Fruit fly (Drosophila melanogaster): ENCODE measurements around the gene Clc.

Clc gene

DNA sequence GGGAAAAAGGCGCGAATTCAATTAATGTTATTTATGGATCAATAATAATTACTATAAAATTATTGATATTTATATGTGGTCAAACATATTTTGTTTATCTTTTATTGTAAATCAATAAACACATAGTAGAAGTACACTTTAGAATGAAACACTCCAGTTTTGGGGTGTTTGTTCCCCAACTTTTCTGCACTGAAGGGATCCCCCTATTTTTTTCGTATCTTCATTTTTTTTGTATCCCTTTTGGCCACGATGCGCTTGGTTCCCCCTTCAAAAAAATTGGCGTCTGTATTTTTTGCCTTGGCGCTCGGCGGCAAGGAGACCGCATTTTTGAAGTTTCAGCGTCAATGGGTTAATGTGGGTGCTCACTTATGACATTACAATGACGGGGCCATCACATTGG lies at the start of gene Clc:
TSS of gene Clc (plus strand) at position 301 of the 400 bp plus-strand sequence.
- TF ChIP-seq h (optimal IDR thresholded peaks at IDR 0.05): no peak
- TF ChIP-seq Sin3A (optimal IDR thresholded peaks at IDR 0.05): no peak
- TF ChIP-seq Myc (optimal IDR thresholded peaks at IDR 0.05): no peak
- TF ChIP-seq insv (optimal IDR thresholded peaks at IDR 0.05): no peak
- TF ChIP-seq ttk (optimal IDR thresholded peaks at IDR 0.05): no peak
- TF ChIP-seq psq (optimal IDR thresholded peaks at IDR 0.05): no peak

- TF ChIP-seq ttk (optimal IDR thresholded peaks at IDR 0.05) (no peak), Myc (optimal IDR thresholded peaks at IDR 0.05) (no peak), psq (optimal IDR thresholded peaks at IDR 0.05) (no peak), insv (optimal IDR thresholded peaks at IDR 0.05) (no peak), Sin3A (optimal IDR thresholded peaks at IDR 0.05) (no peak), h (optimal IDR thresholded peaks at IDR 0.05) (no peak)
These were observed 49.0 kb upstream of the Clc start for dm6 chr3L:20191848-20192247.

DNA sequence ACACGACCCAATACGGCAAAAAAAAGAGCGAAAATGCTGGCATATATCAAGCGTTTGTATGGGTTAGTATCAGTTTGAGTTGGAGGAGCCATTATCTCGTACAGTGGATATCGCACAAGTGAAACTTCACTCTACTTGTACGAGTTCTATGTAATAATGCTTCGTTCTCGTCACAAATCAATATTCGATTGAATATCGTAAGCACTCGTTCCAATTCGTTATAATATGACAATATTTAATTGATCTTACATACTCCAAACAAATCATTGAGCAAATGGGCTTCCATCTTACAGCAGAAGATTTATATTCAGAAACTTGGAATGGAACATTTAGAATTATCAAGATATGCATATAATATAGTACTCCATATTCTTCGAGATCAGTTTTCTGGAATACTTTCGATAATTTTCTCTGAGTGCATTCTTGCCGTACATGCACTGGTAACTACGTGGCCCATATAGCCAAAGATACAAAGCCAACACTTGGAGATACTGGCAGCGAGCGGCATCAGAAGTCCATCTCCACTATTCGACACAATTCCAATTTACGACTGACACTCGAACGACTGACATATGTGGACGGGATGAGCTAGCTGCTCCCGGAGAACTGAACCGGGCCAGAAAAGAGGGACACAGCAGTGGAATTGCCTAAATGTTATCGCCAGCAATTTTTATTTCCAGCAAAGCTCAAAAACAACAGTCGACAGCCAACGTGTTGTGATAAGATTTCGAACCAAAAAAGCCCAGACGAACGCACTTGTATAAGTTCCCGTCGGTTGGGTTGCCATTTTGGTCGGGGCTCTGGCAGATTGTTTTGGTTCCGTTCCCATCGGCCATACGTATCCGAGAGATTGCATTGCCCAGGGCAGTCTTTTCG lies 47.7 kb upstream of the Clc start:
- TF ChIP-seq h (optimal IDR thresholded peaks at IDR 0.05) (no peak), psq (optimal IDR thresholded peaks at IDR 0.05) (no peak), Myc (optimal IDR thresholded peaks at IDR 0.05) (no peak), ttk (optimal IDR thresholded peaks at IDR 0.05) (no peak), Sin3A (optimal IDR thresholded peaks at IDR 0.05) (no peak), insv (optimal IDR thresholded peaks at IDR 0.05) (no peak)

DNA sequence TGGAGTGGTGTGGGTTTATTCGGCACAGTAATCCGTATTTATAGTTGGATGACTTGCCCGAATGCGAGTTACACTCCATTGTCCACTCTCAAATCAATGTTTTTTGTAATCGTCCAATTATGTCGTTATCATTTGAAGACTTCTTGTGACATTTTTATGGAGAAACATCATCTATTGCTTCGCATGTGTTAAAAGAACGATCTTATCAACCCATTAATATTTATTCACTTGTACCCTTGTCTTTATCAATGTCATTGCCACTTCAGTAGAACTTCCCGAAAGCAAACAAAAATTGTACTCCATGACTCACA lies 47.1 kb upstream of the Clc start:
- TF ChIP-seq Sin3A (optimal IDR thresholded peaks at IDR 0.05) (no peak), Myc (optimal IDR thresholded peaks at IDR 0.05) (no peak), h (optimal IDR thresholded peaks at IDR 0.05) (no peak), ttk (optimal IDR thresholded peaks at IDR 0.05) (no peak), psq (optimal IDR thresholded peaks at IDR 0.05) (no peak), insv (optimal IDR thresholded peaks at IDR 0.05) (no peak)

DNA sequence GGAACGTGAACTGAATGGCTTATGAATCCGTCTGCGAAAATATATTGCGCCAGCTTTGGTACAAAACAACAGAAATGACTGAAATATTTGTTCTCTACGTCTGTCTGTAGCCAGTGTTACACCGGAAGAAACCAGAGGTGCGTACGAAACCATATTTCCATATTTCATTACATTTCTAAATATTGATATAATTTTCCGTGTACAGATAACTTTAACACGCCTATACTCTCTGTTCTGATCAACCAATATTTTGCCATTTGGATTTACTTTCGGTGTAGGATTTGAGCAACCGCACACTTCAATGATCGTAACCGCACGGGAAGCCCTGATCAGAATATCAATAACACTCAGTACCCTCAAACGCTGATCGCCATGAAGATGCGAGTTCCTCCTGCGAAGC lies 46.1 kb upstream of the Clc start:
- TF ChIP-seq ttk (optimal IDR thresholded peaks at IDR 0.05) (no peak), insv (optimal IDR thresholded peaks at IDR 0.05) (no peak), psq (optimal IDR thresholded peaks at IDR 0.05) (no peak), Myc (optimal IDR thresholded peaks at IDR 0.05) (no peak), h (optimal IDR thresholded peaks at IDR 0.05) (no peak), Sin3A (optimal IDR thresholded peaks at IDR 0.05) (no peak)

DNA sequence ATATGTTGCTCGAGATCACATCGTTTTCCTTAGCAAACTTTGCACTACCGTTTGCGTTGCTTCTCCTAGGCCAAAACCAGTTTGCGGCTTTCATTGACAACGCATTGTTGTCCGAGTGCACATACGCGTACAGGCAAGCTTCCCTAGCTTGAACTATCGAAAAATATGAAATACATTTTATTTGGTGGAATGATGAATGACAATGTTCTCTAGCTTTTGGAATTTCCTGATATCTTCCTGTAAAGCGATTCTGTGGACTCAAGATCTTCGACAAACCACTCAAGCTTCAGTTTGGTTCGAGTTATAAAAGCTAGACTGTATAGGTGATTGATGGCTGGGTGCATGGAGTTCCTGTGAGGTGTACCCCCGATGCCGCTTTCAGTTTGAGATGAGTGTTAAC lies 45.0 kb upstream of the Clc start:
- TF ChIP-seq h (optimal IDR thresholded peaks at IDR 0.05) (no peak), Sin3A (optimal IDR thresholded peaks at IDR 0.05) (no peak), insv (optimal IDR thresholded peaks at IDR 0.05) (no peak)

DNA sequence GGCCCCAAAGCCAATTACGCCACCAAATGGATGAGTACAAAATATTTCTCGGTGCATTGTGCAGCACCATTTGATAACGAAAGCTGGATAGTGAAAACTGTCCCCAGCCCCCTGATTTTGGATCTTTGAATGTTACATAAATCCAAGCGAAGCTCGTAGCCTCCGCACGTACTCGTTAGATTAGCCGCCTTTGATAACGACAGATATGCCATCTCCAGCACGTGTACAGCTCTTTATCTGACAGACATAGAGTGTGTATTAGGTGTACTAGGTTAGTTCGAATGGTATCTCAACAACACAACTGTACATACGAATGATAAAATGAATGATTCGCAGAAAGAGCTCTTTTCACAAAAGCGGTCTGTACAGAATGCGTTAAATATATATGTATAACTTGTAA lies 44.5 kb upstream of the Clc start:
- TF ChIP-seq ttk (optimal IDR thresholded peaks at IDR 0.05) (no peak), h (optimal IDR thresholded peaks at IDR 0.05) (no peak), psq (optimal IDR thresholded peaks at IDR 0.05) (no peak), Sin3A (optimal IDR thresholded peaks at IDR 0.05) (no peak), insv (optimal IDR thresholded peaks at IDR 0.05) (no peak), Myc (optimal IDR thresholded peaks at IDR 0.05) (no peak)

- TF ChIP-seq insv (optimal IDR thresholded peaks at IDR 0.05) (no peak), ttk (optimal IDR thresholded peaks at IDR 0.05) (no peak), Sin3A (optimal IDR thresholded peaks at IDR 0.05) (no peak), h (optimal IDR thresholded peaks at IDR 0.05) (no peak), psq (optimal IDR thresholded peaks at IDR 0.05) (no peak), Myc (optimal IDR thresholded peaks at IDR 0.05) (no peak)
These were observed 43.6 kb upstream of the Clc start for dm6 chr3L:20197213-20197612.

dm6 chr3L:20197698-20198097 lies 43.2 kb upstream of the Clc start:
- no peak for TF ChIP-seq Myc (optimal IDR thresholded peaks at IDR 0.05)
- TF ChIP-seq insv (optimal IDR thresholded peaks at IDR 0.05): no peak
- no peak for TF ChIP-seq h (optimal IDR thresholded peaks at IDR 0.05)
- TF ChIP-seq ttk (optimal IDR thresholded peaks at IDR 0.05): no peak
- TF ChIP-seq psq (optimal IDR thresholded peaks at IDR 0.05): no peak
- no peak for TF ChIP-seq Sin3A (optimal IDR thresholded peaks at IDR 0.05)

dm6 chr3L:20198138-20198559 lies 42.7 kb upstream of the Clc start, which contains the start of gene CG42674:
Gene CG42674 (minus strand): TSS chr3L:20198317.
- TF ChIP-seq Myc (optimal IDR thresholded peaks at IDR 0.05) (no peak), ttk (optimal IDR thresholded peaks at IDR 0.05) (no peak), psq (optimal IDR thresholded peaks at IDR 0.05) (no peak), insv (optimal IDR thresholded peaks at IDR 0.05) (no peak), h (optimal IDR thresholded peaks at IDR 0.05) (no peak), Sin3A (optimal IDR thresholded peaks at IDR 0.05) (no peak)

dm6 chr3L:20199569-20200247 lies 41.1 kb upstream of the Clc start, which contains the start of gene CG42833:
Gene CG42833 (plus strand): TSS chr3L:20200093.
- TF ChIP-seq Myc (optimal IDR thresholded peaks at IDR 0.05): no peak
- TF ChIP-seq Sin3A (optimal IDR thresholded peaks at IDR 0.05): no peak
- no peak for TF ChIP-seq ttk (optimal IDR thresholded peaks at IDR 0.05)

DNA sequence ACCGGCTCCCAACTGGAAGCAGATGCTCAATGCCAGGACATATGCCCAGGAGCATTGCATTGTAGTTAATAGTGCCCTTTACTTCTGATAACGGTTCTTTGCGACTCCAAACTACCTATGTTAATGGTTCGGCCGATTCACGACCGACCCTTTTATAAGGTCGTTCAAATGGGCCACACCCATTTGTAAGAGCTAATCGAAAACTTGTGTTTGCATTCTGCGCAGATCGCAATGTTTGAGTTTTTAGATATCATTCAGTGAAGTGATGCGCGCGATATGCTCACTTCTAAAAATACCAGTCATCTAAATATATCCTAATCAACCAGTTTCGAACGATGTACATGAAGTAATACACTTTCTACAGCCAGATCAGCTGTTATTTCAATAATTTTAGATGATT lies 39.3 kb upstream of the Clc start, which contains the start of gene obst-F:
TSS of gene obst-F (minus strand) at position 101 of the 400 bp plus-strand sequence.
- no peak for TF ChIP-seq Myc (optimal IDR thresholded peaks at IDR 0.05)
- TF ChIP-seq Sin3A (optimal IDR thresholded peaks at IDR 0.05): no peak
- TF ChIP-seq psq (optimal IDR thresholded peaks at IDR 0.05): no peak
- TF ChIP-seq h (optimal IDR thresholded peaks at IDR 0.05): no peak
